Worm (Caenorhabditis elegans) whole organism, midembryonic: ENCODE data around the gene hlh-25.

ENCODE experiments used
- cog-1 ChIP-seq: sonication (generic microtip); optimal IDR thresholded peaks from 2 replicates; lab custom pipeline; 2016; ENCODE audit warnings: missing genetic modification characterization, missing compliant biosample characterization
- flt-1 ChIP-seq: fragments of 200-800 bp; sonication (Bioruptor generic); IDR thresholded peaks from 2 replicates; pipeline ENCODE4 v1.3.6; 2022; ENCODE audit warnings: missing genetic modification characterization, missing compliant biosample characterization
- ztf-29 ChIP-seq: fragments of 200-800 bp; sonication (Bioruptor generic); IDR thresholded peaks from 2 replicates; pipeline ENCODE4 v1.3.6; 2022; ENCODE audit warnings: missing genetic modification reagents, missing genetic modification characterization, missing compliant biosample characterization

- no peak for TF ChIP-seq cog-1 (tag; lab: Kevin White, UChicago)
- no peak for TF ChIP-seq ztf-29 (GFP tag; lab: Robert Waterston, UW)
- TF ChIP-seq flt-1 (GFP tag; lab: Robert Waterston, UW) = no peak
Observed at ce11 chrII:5554788-5555187, 19.7 kb downstream of the hlh-25 start.
